Fruit fly (Drosophila melanogaster) whole organism, pupa: ENCODE data around the gene Sfp24Ba.

Experiments
- CG15710 ChIP-seq: fragments of 200-800 bp; sonication (Bioruptor generic); optimal IDR thresholded peaks from 2 replicates; lab custom pipeline; 2018; ENCODE audit warnings: missing biosample characterization, mild to moderate bottlenecking, missing genetic modification characterization, moderate library complexity
- CG32121 ChIP-seq: fragments of 200-800 bp; sonication (Bioruptor generic); IDR thresholded peaks from 2 replicates; pipeline ENCODE4 v1.3.6; 2022; ENCODE audit warnings: missing biosample characterization, missing genetic modification characterization
- D1 ChIP-seq: fragments of 200-800 bp; sonication (Bioruptor generic); optimal IDR thresholded peaks from 2 replicates; lab custom pipeline; 2018; ENCODE audit warnings: missing biosample characterization, mild to moderate bottlenecking, missing genetic modification characterization, moderate library complexity
- EcR ChIP-seq: fragments of 200-800 bp; sonication (Bioruptor generic); optimal IDR thresholded peaks from 3 replicates; lab custom pipeline; 2019; ENCODE audit warnings: missing biosample characterization, missing genetic modification characterization, mild to moderate bottlenecking, moderate library complexity, missing genetic modification reagents
- Pif1B ChIP-seq: fragments of 200-800 bp; sonication (Bioruptor generic); optimal IDR thresholded peaks from 3 replicates; lab custom pipeline; 2016; ENCODE audit warnings: missing biosample characterization, missing genetic modification characterization
- fd96Ca ChIP-seq: fragments of 200-800 bp; sonication (Bioruptor generic); IDR thresholded peaks from 3 replicates; pipeline ENCODE4 v1.3.6; 2022; ENCODE audit warnings: missing biosample characterization, missing genetic modification characterization

dm6 chr2L:3675770-3676169 is 7.4 kb upstream of the Sfp24Ba start:
- TF ChIP-seq EcR (no peak), D1 (no peak), CG15710 (no peak), CG32121 (GFP tag; lab: Robert Waterston, UW) (no peak), Pif1B (GFP tag; lab: Kevin White, UChicago) (no peak), fd96Ca (GFP tag; lab: Robert Waterston, UW) (no peak)
